Worm (Caenorhabditis elegans): ENCODE data around the gene ztf-17.
A peak's percentile ranks its signal among the peaks of the same experiment; 100 is the strongest.

DNA sequence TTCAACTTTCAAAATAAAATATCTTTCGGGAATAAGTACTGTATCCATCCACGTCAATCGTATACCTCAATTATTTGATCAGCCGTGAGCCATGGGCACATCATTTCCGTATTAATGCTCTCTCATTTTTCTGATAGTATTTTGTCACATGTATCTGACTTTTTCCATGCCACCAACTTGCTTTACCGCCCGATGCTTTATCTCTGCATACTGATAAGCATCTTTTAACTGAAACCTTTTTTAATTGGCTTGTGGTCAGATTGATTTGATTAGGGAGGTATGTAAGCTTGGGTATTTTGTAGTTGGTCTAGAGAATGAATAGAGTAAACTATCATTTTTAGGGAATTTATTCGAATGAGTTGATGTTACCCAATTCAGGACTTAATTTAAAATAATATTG is 19.4 kb upstream of the ztf-17 start:
- TF ChIP-seq mdl-1 (tag; optimal IDR thresholded peaks at IDR 0.05) (no peak), fos-1 (tag; optimal IDR thresholded peaks at IDR 0.05) (no peak), unc-130 (GFP tag; optimal IDR thresholded peaks at IDR 0.05) (no peak), lsy-2 (tag; optimal IDR thresholded peaks at IDR 0.05) (no peak), php-3 (GFP tag; IDR thresholded peaks at IDR 0.05) (no peak), nhr-11 (tag; optimal IDR thresholded peaks at IDR 0.05) (no peak), ZK546.5 (tag; optimal IDR thresholded peaks at IDR 0.05) (no peak), attf-4 (tag; optimal IDR thresholded peaks at IDR 0.05) (no peak), pqm-1 (tag; optimal IDR thresholded peaks at IDR 0.05) (peak; percentile 48), daf-19 (GFP tag; conservative IDR thresholded peaks at IDR 0.05) (no peak), ces-1 (GFP tag; optimal IDR thresholded peaks at IDR 0.05) (no peak), dve-1 (tag; optimal IDR thresholded peaks at IDR 0.05; ENCODE audit: insufficient read depth) (peak; percentile 21), ztf-7 (tag; optimal IDR thresholded peaks at IDR 0.05) (no peak)
